Worm (Caenorhabditis elegans): Measurements from ENCODE around the gene srxa-16.

The srxa-16 gene

DNA sequence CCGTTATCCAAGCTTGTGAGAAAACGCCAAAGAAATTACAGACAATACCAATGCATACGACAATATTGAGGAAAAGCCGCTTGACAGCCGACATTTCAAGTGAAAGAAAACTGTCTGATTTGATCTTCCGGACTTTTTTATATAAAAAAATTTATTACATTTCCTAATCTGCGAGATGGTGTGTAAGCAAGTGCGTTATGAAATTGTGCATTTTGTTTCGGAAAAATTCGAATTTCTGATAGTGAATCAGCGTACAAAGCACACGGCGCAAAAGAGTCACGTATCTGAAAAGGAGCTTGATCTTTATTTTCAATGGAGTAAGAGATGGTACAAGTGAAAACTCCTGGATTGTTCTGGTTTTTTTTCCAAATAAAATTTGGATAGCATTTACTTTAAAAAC lies 26.9 kb upstream of the srxa-16 start, which contains the start of gene clc-32:
TSS of gene clc-32 (minus strand) at position 101 of the 400 bp plus-strand sequence.
- TF ChIP-seq ztf-11 (tag; optimal IDR thresholded peaks at IDR 0.05), result no peak
- no peak for TF ChIP-seq hlh-1 (tag; optimal IDR thresholded peaks at IDR 0.05)
- no peak for TF ChIP-seq nhr-12 (tag; optimal IDR thresholded peaks at IDR 0.05)
- no peak for TF ChIP-seq zip-8 (tag; optimal IDR thresholded peaks at IDR 0.05)
- no peak for TF ChIP-seq ceh-83 (GFP tag; optimal IDR thresholded peaks at IDR 0.05)
- no peak for TF ChIP-seq lsy-2 (tag; optimal IDR thresholded peaks at IDR 0.05)
- no peak for TF ChIP-seq ceh-39 (tag; optimal IDR thresholded peaks at IDR 0.05)
- no peak for TF ChIP-seq mab-5 (tag; optimal IDR thresholded peaks at IDR 0.05)
- no peak for TF ChIP-seq blmp-1 (tag; optimal IDR thresholded peaks at IDR 0.05)
- no peak for TF ChIP-seq nhr-2 (tag; optimal IDR thresholded peaks at IDR 0.05)
- TF ChIP-seq bed-3 (GFP tag; optimal IDR thresholded peaks at IDR 0.05), result no peak

DNA sequence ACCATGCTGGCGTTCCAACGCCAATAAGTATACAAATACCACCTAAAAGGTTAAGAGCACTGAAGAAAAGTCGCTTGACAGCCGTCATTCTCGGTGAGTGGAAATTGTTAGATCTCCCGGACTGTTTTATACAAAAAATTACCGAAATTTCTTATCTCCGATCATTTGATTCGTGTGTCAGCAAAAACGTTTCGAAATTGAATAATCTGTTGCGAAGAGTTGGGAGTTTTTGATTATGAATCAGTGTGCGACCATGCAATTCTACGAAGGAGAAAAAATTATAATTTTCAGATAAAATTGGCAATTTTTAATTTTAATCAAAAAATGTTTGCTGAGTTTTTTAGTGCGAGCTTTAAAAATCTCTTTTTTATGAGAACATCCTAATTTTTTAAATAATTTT lies 25.4 kb upstream of the srxa-16 start, which contains the start of gene clc-11:
TSS of gene clc-11 (minus strand) at position 101 of the 400 bp plus-strand sequence.
- no peak for TF ChIP-seq ceh-43 (GFP tag; optimal IDR thresholded peaks at IDR 0.05)
- TF ChIP-seq tbx-8 (GFP tag; optimal IDR thresholded peaks at IDR 0.05), result no peak
- TF ChIP-seq lsy-2 (tag; optimal IDR thresholded peaks at IDR 0.05), result no peak
- no peak for TF ChIP-seq bed-3 (GFP tag; optimal IDR thresholded peaks at IDR 0.05)
- no peak for TF ChIP-seq snpc-4 (tag; optimal IDR thresholded peaks at IDR 0.05)
- no peak for TF ChIP-seq mep-1 (tag; optimal IDR thresholded peaks at IDR 0.05)
- no peak for TF ChIP-seq ces-1 (GFP tag; optimal IDR thresholded peaks at IDR 0.05)
- no peak for TF ChIP-seq ceh-39 (tag; optimal IDR thresholded peaks at IDR 0.05)
- TF ChIP-seq nhr-237 (tag; optimal IDR thresholded peaks at IDR 0.05), result no peak
- no peak for TF ChIP-seq ceh-83 (GFP tag; optimal IDR thresholded peaks at IDR 0.05)
- TF ChIP-seq blmp-1 (tag; optimal IDR thresholded peaks at IDR 0.05), result no peak
- no peak for TF ChIP-seq nhr-76 (tag; optimal IDR thresholded peaks at IDR 0.05)
- no peak for TF ChIP-seq nhr-28 (tag; optimal IDR thresholded peaks at IDR 0.05)
- no peak for TF ChIP-seq flh-1 (GFP tag; optimal IDR thresholded peaks at IDR 0.05)
- no peak for TF ChIP-seq unc-62 (GFP tag; optimal IDR thresholded peaks at IDR 0.05)

DNA sequence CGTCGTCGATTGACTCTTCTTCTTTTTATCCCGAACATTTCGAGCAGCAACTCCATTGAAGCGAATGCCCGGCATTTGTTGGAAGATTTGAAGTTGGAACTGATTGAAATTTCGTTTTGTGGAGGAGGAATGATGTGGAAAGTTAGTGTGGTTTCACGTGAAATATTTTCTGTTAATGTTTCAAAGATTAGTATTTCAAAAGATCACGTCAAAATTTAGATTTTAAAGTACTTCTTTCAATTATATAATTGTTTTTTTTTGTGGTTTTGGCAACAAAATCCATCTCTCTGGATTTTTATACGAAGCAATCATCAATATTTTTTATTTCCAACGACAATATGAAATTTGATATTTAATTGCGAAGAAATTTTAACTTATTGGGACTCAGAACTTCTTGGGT lies 22.9 kb upstream of the srxa-16 start, which contains the start of gene F44G3.7:
TSS of gene F44G3.7 (minus strand) at position 101 of the 400 bp plus-strand sequence.
- TF ChIP-seq M03D4.4 (tag; optimal IDR thresholded peaks at IDR 0.05) (no peak), lsy-2 (tag; optimal IDR thresholded peaks at IDR 0.05) (no peak), ceh-39 (tag; optimal IDR thresholded peaks at IDR 0.05) (no peak)

DNA sequence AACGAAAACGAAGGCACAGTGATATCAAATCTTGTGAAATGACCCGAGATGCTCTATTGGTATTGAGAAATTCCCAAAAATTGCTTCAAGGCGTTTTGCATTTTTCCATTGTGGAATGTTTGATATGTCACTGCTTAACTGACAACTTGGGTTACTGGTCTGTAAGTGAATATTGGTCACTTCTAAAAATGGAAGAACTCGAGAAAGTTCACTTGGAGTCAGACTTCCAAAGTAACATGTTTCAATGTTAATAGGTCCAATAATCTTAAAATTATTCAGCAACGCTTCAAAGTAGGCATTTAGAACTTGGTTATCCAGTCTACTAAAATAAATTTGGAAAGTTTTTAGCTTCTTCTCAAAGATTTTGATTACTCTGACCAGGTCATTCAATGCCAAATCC lies 18.6 kb upstream of the srxa-16 start, which contains the start of gene fbxa-144:
TSS of gene fbxa-144 (minus strand) at position 101 of the 400 bp plus-strand sequence.
- TF ChIP-seq nhr-76 (tag; optimal IDR thresholded peaks at IDR 0.05) (no peak), ceh-39 (tag; optimal IDR thresholded peaks at IDR 0.05) (no peak), unc-39 (tag; optimal IDR thresholded peaks at IDR 0.05) (no peak), zip-8 (tag; optimal IDR thresholded peaks at IDR 0.05) (no peak), ham-2 (GFP tag; optimal IDR thresholded peaks at IDR 0.05) (no peak), sptf-1 (tag; optimal IDR thresholded peaks at IDR 0.05) (no peak), mab-5 (tag; optimal IDR thresholded peaks at IDR 0.05) (no peak), snpc-4 (tag; optimal IDR thresholded peaks at IDR 0.05) (no peak), mls-2 (tag; optimal IDR thresholded peaks at IDR 0.05) (no peak), ztf-11 (tag; optimal IDR thresholded peaks at IDR 0.05) (no peak), ceh-83 (GFP tag; optimal IDR thresholded peaks at IDR 0.05) (no peak), unc-120 (tag; optimal IDR thresholded peaks at IDR 0.05; ENCODE audit: poor library complexity, severe bottlenecking) (no peak), lin-32 (GFP tag; optimal IDR thresholded peaks at IDR 0.05) (no peak), ceh-43 (GFP tag; optimal IDR thresholded peaks at IDR 0.05) (no peak)

DNA sequence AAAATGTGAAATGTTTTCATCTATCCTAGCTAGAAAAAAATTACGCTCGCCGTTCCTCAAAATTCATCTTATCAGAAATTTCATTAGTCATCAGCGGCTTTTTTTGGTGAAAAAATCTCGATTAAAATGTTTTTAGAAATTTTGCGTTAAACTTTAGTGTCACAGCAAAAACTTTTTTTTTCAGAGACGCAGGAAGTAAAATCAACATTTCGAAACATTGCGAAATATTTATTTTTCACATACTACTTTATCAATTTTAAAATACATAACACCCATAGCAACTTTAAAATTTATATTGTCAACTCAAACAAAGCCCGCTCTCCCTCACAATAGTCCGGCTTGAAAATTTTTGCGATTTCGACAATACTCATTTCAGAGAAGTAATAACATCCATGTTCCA lies 18.1 kb upstream of the srxa-16 start:
- TF ChIP-seq pha-4 (tag; optimal IDR thresholded peaks at IDR 0.05), result no peak
- TF ChIP-seq ceh-83 (GFP tag; optimal IDR thresholded peaks at IDR 0.05), result no peak
- no peak for TF ChIP-seq mab-5 (tag; optimal IDR thresholded peaks at IDR 0.05)

DNA sequence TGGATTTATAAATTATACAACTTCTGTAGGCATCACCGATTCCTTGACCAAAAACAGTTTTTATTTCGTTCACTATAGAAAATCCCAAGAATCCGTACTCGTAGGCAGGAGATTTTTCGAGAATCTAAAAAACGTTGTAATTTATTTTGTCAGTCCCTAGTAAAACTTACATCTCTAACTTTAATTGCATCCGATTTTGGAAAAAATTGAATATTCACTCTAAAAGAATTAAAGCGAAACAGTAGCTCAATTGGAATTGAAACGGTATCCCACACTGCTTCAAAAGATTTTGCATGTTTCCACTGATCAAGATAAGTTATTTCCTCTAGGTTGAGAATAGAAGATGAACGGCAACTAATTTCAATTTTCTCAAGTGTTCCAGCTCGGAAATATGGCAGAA lies 17.1 kb upstream of the srxa-16 start, which contains the start of gene fbxa-142:
TSS of gene fbxa-142 (minus strand) at position 101 of the 400 bp plus-strand sequence.
- no peak for TF ChIP-seq nhr-237 (tag; optimal IDR thresholded peaks at IDR 0.05)
- no peak for TF ChIP-seq lin-13 (tag; optimal IDR thresholded peaks at IDR 0.05)

Measured in whole organism, mixed stage, embryonic.